Worm (Caenorhabditis elegans) whole organism, early embryonic: ENCODE measurements around the gene grl-29.

Experiments
- B0310.2 ChIP-seq: sonication (generic microtip); optimal IDR thresholded peaks from 2 replicates; lab custom pipeline; 2016; ENCODE audit warnings: mild to moderate bottlenecking, missing genetic modification characterization, missing compliant biosample characterization
- F13C5.2 ChIP-seq: sonication (generic microtip); optimal IDR thresholded peaks from 2 replicates; lab custom pipeline; 2017; ENCODE audit warnings: mild to moderate bottlenecking, missing genetic modification characterization, inconsistent platforms, missing compliant biosample characterization
- aly-1 ChIP-seq: sonication (generic microtip); optimal IDR thresholded peaks from 2 replicates; lab custom pipeline; 2016; ENCODE audit warnings: missing genetic modification characterization, missing compliant biosample characterization
- ama-1 ChIP-seq: fragments of 150-350 bp; optimal IDR thresholded peaks from 2 replicates; lab custom pipeline; 2014
- ceh-13 ChIP-seq: fragments of 200-800 bp; sonication (Bioruptor generic); optimal IDR thresholded peaks from 2 replicates; lab custom pipeline; 2018; ENCODE audit warnings: mild to moderate bottlenecking, missing genetic modification characterization, missing compliant biosample characterization
- ceh-36 ChIP-seq: sonication (generic microtip); optimal IDR thresholded peaks from 2 replicates; lab custom pipeline; 2016; ENCODE audit warnings: missing genetic modification characterization, inconsistent platforms, missing compliant biosample characterization
- ets-7 ChIP-seq: sonication (generic microtip); optimal IDR thresholded peaks from 2 replicates; lab custom pipeline; 2016; ENCODE audit warnings: missing genotype, missing genetic modification characterization, missing compliant biosample characterization
- flt-1 ChIP-seq: fragments of 200-800 bp; sonication (Bioruptor generic); IDR thresholded peaks from 2 replicates; pipeline ENCODE4 v1.3.6; 2022; ENCODE audit warnings: missing genetic modification characterization, missing compliant biosample characterization
- hmbx-1 ChIP-seq: sonication (generic microtip); optimal IDR thresholded peaks from 2 replicates; lab custom pipeline; 2016; ENCODE audit warnings: mild to moderate bottlenecking, missing genetic modification characterization, missing compliant biosample characterization
- hmg-4 ChIP-seq: fragments of 200-800 bp; sonication (Bioruptor generic); optimal IDR thresholded peaks from 2 replicates; lab custom pipeline; 2018; ENCODE audit warnings: mild to moderate bottlenecking, missing genetic modification characterization, missing compliant biosample characterization
- hnd-1 ChIP-seq: sonication (generic microtip); optimal IDR thresholded peaks from 2 replicates; lab custom pipeline; 2016; ENCODE audit warnings: missing genetic modification characterization, missing compliant biosample characterization
- pes-1 ChIP-seq: fragments of 200-800 bp; sonication (Bioruptor generic); IDR thresholded peaks from 2 replicates; pipeline ENCODE4 v1.3.6; 2022; ENCODE audit warnings: missing genetic modification reagents, missing genetic modification characterization, missing compliant biosample characterization
- scrt-1 ChIP-seq: fragments of 200-800 bp; sonication (Bioruptor generic); IDR thresholded peaks from 2 replicates; pipeline ENCODE4 v1.3.6; 2022; ENCODE audit warnings: missing genetic modification characterization, missing compliant biosample characterization
- sea-1 ChIP-seq: fragments of 200-800 bp; sonication (Bioruptor generic); conservative IDR thresholded peaks from 2 replicates; pipeline ENCODE4 v1.3.6; 2022; ENCODE audit warnings: missing genetic modification characterization, missing compliant biosample characterization
- tbx-11 ChIP-seq: fragments of 200-800 bp; sonication (Bioruptor generic); IDR thresholded peaks from 2 replicates; pipeline ENCODE4 v1.3.6; 2022; ENCODE audit warnings: missing genetic modification characterization, missing compliant biosample characterization
- tbx-37 ChIP-seq: fragments of 200-800 bp; sonication (Bioruptor generic); conservative IDR thresholded peaks from 2 replicates; pipeline ENCODE4 v1.3.6; 2022; ENCODE audit warnings: missing genetic modification reagents, missing genetic modification characterization, missing compliant biosample characterization
- tra-4 ChIP-seq: sonication (generic microtip); optimal IDR thresholded peaks from 2 replicates; lab custom pipeline; 2017; ENCODE audit warnings: missing genetic modification characterization, missing compliant biosample characterization

grl-29 gene

ce11 chrV:3552740-3553469 lies 2.1 kb downstream of the grl-29 start, which contains the start of gene T24A6.20:
Gene T24A6.20 (plus strand): TSS chrV:3553134.
- TF ChIP-seq F13C5.2: no peak
- no peak for TF ChIP-seq ceh-13

ce11 chrV:3551765-3552164 lies 3.3 kb downstream of the grl-29 start, which contains the start of gene grl-28:
Gene grl-28 (minus strand): TSS chrV:3551865.
- TF ChIP-seq tbx-11 (GFP tag; lab: Robert Waterston, UW) (no peak), sea-1 (GFP tag; lab: Robert Waterston, UW) (no peak), B0310.2 (tag; lab: Kevin White, UChicago) (no peak), F13C5.2 (no peak), ets-7 (tag; lab: Kevin White, UChicago) (no peak), tbx-37 (GFP tag; lab: Robert Waterston, UW) (no peak), ama-1 (lab: Kevin White, UChicago) (no peak), pes-1 (GFP tag; lab: Robert Waterston, UW) (no peak), hmbx-1 (tag; lab: Kevin White, UChicago) (no peak), scrt-1 (GFP tag; lab: Robert Waterston, UW) (no peak), hmg-4 (GFP tag; lab: Kevin White, UChicago) (no peak), ceh-13 (no peak), hnd-1 (tag; lab: Kevin White, UChicago) (no peak), aly-1 (no peak)

- TF ChIP-seq ceh-13 (no peak), pes-1 (GFP tag; lab: Robert Waterston, UW) (no peak), hmbx-1 (tag; lab: Kevin White, UChicago) (no peak), tbx-11 (GFP tag; lab: Robert Waterston, UW) (no peak), B0310.2 (tag; lab: Kevin White, UChicago) (no peak), flt-1 (GFP tag; lab: Robert Waterston, UW) (no peak), F13C5.2 (no peak), scrt-1 (GFP tag; lab: Robert Waterston, UW) (no peak), hnd-1 (tag; lab: Kevin White, UChicago) (no peak), ama-1 (lab: Kevin White, UChicago) (no peak), tbx-37 (GFP tag; lab: Robert Waterston, UW) (no peak), aly-1 (no peak), tra-4 (tag; lab: Kevin White, UChicago) (no peak), sea-1 (GFP tag; lab: Robert Waterston, UW) (no peak)
Measured at ce11 chrV:3549553-3549952, 5.5 kb downstream of the grl-29 start, which contains the start of gene sri-21. Gene sri-21 (plus strand): TSS chrV:3549853.

DNA sequence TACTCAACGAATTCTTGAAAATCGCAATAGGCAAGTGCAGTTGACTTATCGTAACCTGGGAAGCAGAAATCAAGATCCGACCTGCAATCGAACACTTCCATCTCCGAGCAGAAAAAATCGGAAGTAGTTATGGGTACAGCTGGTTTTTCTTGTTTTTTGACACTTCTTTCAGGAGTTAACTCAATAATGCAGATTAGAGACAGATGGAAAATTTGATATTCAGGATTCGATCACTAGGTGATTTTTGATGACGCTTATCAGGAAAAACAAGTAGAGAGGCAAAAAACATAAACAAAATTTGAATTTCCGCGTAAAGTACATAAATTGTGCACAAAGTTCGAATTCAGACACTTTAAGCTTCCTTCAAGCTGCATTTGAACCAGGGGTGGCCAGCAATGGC lies 6.2 kb downstream of the grl-29 start, which contains the start of gene srw-130:
Gene srw-130, minus strand, starts transcription at position 101 of the 400 bp plus-strand sequence.
- TF ChIP-seq ama-1 (lab: Kevin White, UChicago) (no peak), aly-1 (no peak), hmbx-1 (tag; lab: Kevin White, UChicago) (no peak), tra-4 (tag; lab: Kevin White, UChicago) (no peak), scrt-1 (GFP tag; lab: Robert Waterston, UW) (no peak), pes-1 (GFP tag; lab: Robert Waterston, UW) (no peak)

DNA sequence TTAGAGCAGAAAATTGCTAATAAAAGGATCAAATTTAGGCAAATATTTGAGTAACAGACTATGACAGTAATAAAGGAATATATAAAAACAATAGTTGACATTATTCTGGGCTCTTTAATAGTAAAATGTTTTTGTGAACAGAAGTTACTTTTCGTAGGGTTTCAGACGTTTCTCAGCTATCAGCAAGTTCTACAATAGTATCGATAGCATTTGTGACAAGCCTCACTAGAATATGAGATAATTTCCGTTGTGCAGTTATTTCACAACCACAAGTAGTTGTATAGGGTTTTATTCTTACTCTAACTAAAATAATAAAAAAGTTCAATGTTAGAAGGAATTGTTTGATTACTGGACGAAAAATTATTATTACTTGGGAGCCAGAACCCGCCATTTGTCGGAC lies 8.5 kb downstream of the grl-29 start, which contains the start of gene srbc-68:
Gene srbc-68, minus strand, starts transcription at position 101 of the 400 bp plus-strand sequence.
- TF ChIP-seq ets-7 (tag; lab: Kevin White, UChicago): no peak
- TF ChIP-seq hmg-4 (GFP tag; lab: Kevin White, UChicago): no peak
- no peak for TF ChIP-seq scrt-1 (GFP tag; lab: Robert Waterston, UW)
- no peak for TF ChIP-seq ceh-13

- TF ChIP-seq sea-1 (GFP tag; lab: Robert Waterston, UW) (no peak), ceh-13 (no peak)
Measured at ce11 chrV:3543344-3543743, 11.7 kb downstream of the grl-29 start, which contains the start of gene nhr-222. Gene nhr-222 (minus strand): TSS chrV:3543444.

ce11 chrV:3541117-3541516 lies 13.9 kb downstream of the grl-29 start, which contains the start of gene srbc-67:
Gene srbc-67 (minus strand): TSS chrV:3541217.
- TF ChIP-seq aly-1 (no peak), ceh-36 (no peak), tra-4 (tag; lab: Kevin White, UChicago) (no peak), hmbx-1 (tag; lab: Kevin White, UChicago) (no peak), ceh-13 (no peak), B0310.2 (tag; lab: Kevin White, UChicago) (no peak), pes-1 (GFP tag; lab: Robert Waterston, UW) (no peak), tbx-11 (GFP tag; lab: Robert Waterston, UW) (no peak), F13C5.2 (no peak), hnd-1 (tag; lab: Kevin White, UChicago) (no peak), sea-1 (GFP tag; lab: Robert Waterston, UW) (no peak)

DNA sequence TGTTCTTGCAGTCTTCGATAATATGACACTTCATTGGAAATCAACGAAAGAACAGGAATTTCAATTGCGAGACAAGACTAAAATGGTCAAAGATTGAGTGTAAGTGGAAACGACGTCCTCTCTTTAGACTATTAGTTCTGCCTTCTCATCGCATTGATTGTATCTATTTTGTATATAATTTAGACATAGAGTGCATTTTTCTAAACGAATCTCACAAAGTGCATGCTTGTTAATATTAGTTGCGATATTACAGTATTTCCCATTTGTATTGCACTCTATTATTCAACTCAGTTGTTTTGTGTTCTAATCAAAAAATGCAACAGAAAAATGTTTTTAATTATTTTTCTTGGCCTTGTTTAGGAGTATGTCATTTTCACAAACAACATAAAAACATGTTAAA lies 16.7 kb downstream of the grl-29 start, which contains the start of gene nhr-93:
Gene nhr-93, minus strand, starts transcription at position 101 of the 400 bp plus-strand sequence.
- TF ChIP-seq ets-7 (tag; lab: Kevin White, UChicago): no peak
- TF ChIP-seq tbx-37 (GFP tag; lab: Robert Waterston, UW): no peak
- no peak for TF ChIP-seq scrt-1 (GFP tag; lab: Robert Waterston, UW)
- TF ChIP-seq tbx-11 (GFP tag; lab: Robert Waterston, UW): no peak
- no peak for TF ChIP-seq pes-1 (GFP tag; lab: Robert Waterston, UW)
- no peak for TF ChIP-seq hmg-4 (GFP tag; lab: Kevin White, UChicago)
- TF ChIP-seq hmbx-1 (tag; lab: Kevin White, UChicago): no peak
- TF ChIP-seq sea-1 (GFP tag; lab: Robert Waterston, UW): no peak
- TF ChIP-seq aly-1: no peak
- TF ChIP-seq tra-4 (tag; lab: Kevin White, UChicago): no peak
- TF ChIP-seq F13C5.2: no peak
- TF ChIP-seq ceh-13: no peak
- no peak for TF ChIP-seq B0310.2 (tag; lab: Kevin White, UChicago)
- TF ChIP-seq ama-1 (lab: Kevin White, UChicago): no peak
- no peak for TF ChIP-seq hnd-1 (tag; lab: Kevin White, UChicago)
- TF ChIP-seq flt-1 (GFP tag; lab: Robert Waterston, UW): no peak
- no peak for TF ChIP-seq ceh-36
